Worm (Caenorhabditis elegans) whole organism, L3 larva: ENCODE data around the gene F35D11.3.

ENCODE experiments used
- ama-1 ChIP-seq: fragments of 150-350 bp; optimal IDR thresholded peaks from 2 replicates; lab custom pipeline; 2018
- ceh-9 ChIP-seq: sonication (generic microtip); optimal IDR thresholded peaks from 2 replicates; lab custom pipeline; 2018; ENCODE audit warnings: missing biosample characterization, missing genetic modification characterization
- daf-12 ChIP-seq: fragments of 150-350 bp; optimal IDR thresholded peaks from 2 replicates; lab custom pipeline; 2014; ENCODE audit warnings: missing biosample characterization, missing genetic modification reagents, missing genetic modification characterization
- fkh-10 ChIP-seq: sonication (generic microtip); optimal IDR thresholded peaks from 2 replicates; lab custom pipeline; 2017; ENCODE audit warnings: missing biosample characterization, missing genetic modification reagents, missing genetic modification characterization
- nhr-11 ChIP-seq: fragments of 150-350 bp; optimal IDR thresholded peaks from 2 replicates; lab custom pipeline; 2014; ENCODE audit warnings: missing biosample characterization, missing genetic modification characterization
- nhr-28 ChIP-seq: fragments of 150-350 bp; optimal IDR thresholded peaks from 2 replicates; lab custom pipeline; 2014; ENCODE audit warnings: missing biosample characterization, missing genetic modification characterization
- nhr-67 ChIP-seq: fragments of 150-350 bp; optimal IDR thresholded peaks from 2 replicates; lab custom pipeline; 2014; ENCODE audit warnings: missing biosample characterization, missing genetic modification characterization
- nhr-77 ChIP-seq: fragments of 150-350 bp; optimal IDR thresholded peaks from 2 replicates; lab custom pipeline; 2014; ENCODE audit warnings: missing biosample characterization, missing genetic modification characterization
- unc-39 ChIP-seq: sonication (generic microtip); optimal IDR thresholded peaks from 4 replicates; lab custom pipeline; 2017; ENCODE audit warnings: missing biosample characterization, missing genetic modification characterization
- ztf-11 ChIP-seq: fragments of 150-350 bp; optimal IDR thresholded peaks from 2 replicates; lab custom pipeline; 2014; ENCODE audit warnings: missing biosample characterization, missing genetic modification characterization

- TF ChIP-seq fkh-10 (GFP tag; lab: Kevin White, UChicago) (no peak), daf-12 (no peak), nhr-28 (tag; lab: Kevin White, UChicago) (no peak), nhr-67 (tag; lab: Kevin White, UChicago) (no peak), ztf-11 (tag; lab: Kevin White, UChicago) (no peak), nhr-11 (tag; lab: Kevin White, UChicago) (no peak), ceh-9 (tag; lab: Kevin White, UChicago) (no peak), nhr-77 (tag; lab: Kevin White, UChicago) (no peak), unc-39 (no peak), ama-1 (lab: Kevin White, UChicago) (no peak)
Measured at ce11 chrII:4626606-4627005, 18.4 kb downstream of the F35D11.3 start, which contains the start of gene F35D11.1.
